Fruit fly (Drosophila melanogaster): ENCODE results near the gene mRpL45.

Gene mRpL45

dm6 chr3R:22595293-22595868 lies 22.9 kb upstream of the mRpL45 start:
- TF ChIP-seq CTCF (optimal IDR thresholded peaks at IDR 0.05) (no peak), CG8478 (optimal IDR thresholded peaks at IDR 0.05) (no peak)

dm6 chr3R:22596450-22596849 lies 21.8 kb upstream of the mRpL45 start:
- TF ChIP-seq CTCF (optimal IDR thresholded peaks at IDR 0.05) (no peak), CG8478 (optimal IDR thresholded peaks at IDR 0.05) (no peak)

- TF ChIP-seq CG8478 (optimal IDR thresholded peaks at IDR 0.05) (no peak), CTCF (optimal IDR thresholded peaks at IDR 0.05) (no peak)
Observed at dm6 chr3R:22597344-22597954, 20.8 kb upstream of the mRpL45 start.

dm6 chr3R:22598759-22599158 lies 19.5 kb upstream of the mRpL45 start:
- TF ChIP-seq CG8478 (optimal IDR thresholded peaks at IDR 0.05) = no peak
- no peak for TF ChIP-seq CTCF (optimal IDR thresholded peaks at IDR 0.05)

- TF ChIP-seq CTCF (optimal IDR thresholded peaks at IDR 0.05) = no peak
- TF ChIP-seq CG8478 (optimal IDR thresholded peaks at IDR 0.05) = no peak
Observed at dm6 chr3R:22602783-22603182, 15.5 kb upstream of the mRpL45 start.

dm6 chr3R:22609185-22609584 lies 9.1 kb upstream of the mRpL45 start, which contains the start of gene CG13843:
Gene CG13843 (plus strand): TSS chr3R:22609485.
- TF ChIP-seq CTCF (optimal IDR thresholded peaks at IDR 0.05) (no peak), CG8478 (optimal IDR thresholded peaks at IDR 0.05) (no peak)

- TF ChIP-seq CTCF (optimal IDR thresholded peaks at IDR 0.05) (no peak), CG8478 (optimal IDR thresholded peaks at IDR 0.05) (no peak)
Observed at dm6 chr3R:22613448-22613847, 4.8 kb upstream of the mRpL45 start, which contains the start of the genes CG31156 and mRRF2. Gene CG31156 (minus strand): TSS chr3R:22613656. Gene mRRF2 (plus strand): TSS chr3R:22613686.

- TF ChIP-seq CTCF (optimal IDR thresholded peaks at IDR 0.05) = no peak
- no peak for TF ChIP-seq CG8478 (optimal IDR thresholded peaks at IDR 0.05)
Observed at dm6 chr3R:22616211-22616610, 2.1 kb upstream of the mRpL45 start, which contains the start of gene CG31161. Gene CG31161 (plus strand): TSS chr3R:22616511.

- TF ChIP-seq CG8478 (optimal IDR thresholded peaks at IDR 0.05) = no peak
- TF ChIP-seq CTCF (optimal IDR thresholded peaks at IDR 0.05) = no peak
Observed at dm6 chr3R:22624737-22625136, 6.4 kb downstream of the mRpL45 start.

- TF ChIP-seq CTCF (optimal IDR thresholded peaks at IDR 0.05) = no peak
Observed at dm6 chr3R:22625514-22626333, 7.4 kb downstream of the mRpL45 start.

- TF ChIP-seq CTCF (optimal IDR thresholded peaks at IDR 0.05) = no peak
- TF ChIP-seq CG8478 (optimal IDR thresholded peaks at IDR 0.05) = no peak
Observed at dm6 chr3R:22626334-22626688, 8.0 kb downstream of the mRpL45 start.

- TF ChIP-seq CTCF (optimal IDR thresholded peaks at IDR 0.05) (no peak), CG8478 (optimal IDR thresholded peaks at IDR 0.05) (no peak)
Observed at dm6 chr3R:22626842-22627392, 8.6 kb downstream of the mRpL45 start.

- no peak for TF ChIP-seq CTCF (optimal IDR thresholded peaks at IDR 0.05)
- no peak for TF ChIP-seq CG8478 (optimal IDR thresholded peaks at IDR 0.05)
Observed at dm6 chr3R:22627936-22628513, 9.7 kb downstream of the mRpL45 start.

dm6 chr3R:22629174-22629573 lies 10.9 kb downstream of the mRpL45 start:
- TF ChIP-seq CTCF (optimal IDR thresholded peaks at IDR 0.05) = no peak
- TF ChIP-seq CG8478 (optimal IDR thresholded peaks at IDR 0.05) = no peak

- no peak for TF ChIP-seq CTCF (optimal IDR thresholded peaks at IDR 0.05)
- no peak for TF ChIP-seq CG8478 (optimal IDR thresholded peaks at IDR 0.05)
Observed at dm6 chr3R:22631156-22631555, 12.9 kb downstream of the mRpL45 start.

Data from S2 (cell line).